Worm (Caenorhabditis elegans) whole organism, young adult: ENCODE results near the gene mrpl-49.

Experiments
- B0019.2 ChIP-seq: fragments of 200-800 bp; sonication (Bioruptor generic); conservative IDR thresholded peaks from 2 replicates; pipeline ENCODE4 v1.3.6; 2022; ENCODE audit warnings: missing genetic modification reagents, missing genetic modification characterization, missing compliant biosample characterization
- B0035.1 ChIP-seq: sonication (generic microtip); optimal IDR thresholded peaks from 2 replicates; lab custom pipeline; 2016; ENCODE audit warnings: missing genetic modification characterization, mild to moderate bottlenecking, missing compliant biosample characterization, missing genotype, missing genetic modification reagents
- C17E4.6 ChIP-seq: fragments of 200-800 bp; sonication (Bioruptor generic); IDR thresholded peaks from 2 replicates; pipeline ENCODE4 v1.3.6; 2022; ENCODE audit warnings: missing genetic modification reagents, missing genetic modification characterization, missing compliant biosample characterization
- D2030.7 ChIP-seq: fragments of 200-800 bp; sonication (Bioruptor generic); IDR thresholded peaks from 2 replicates; pipeline ENCODE4 v1.3.6; 2022; ENCODE audit warnings: missing genetic modification reagents, missing genetic modification characterization, missing compliant biosample characterization
- F10E7.11 ChIP-seq: sonication (generic microtip); optimal IDR thresholded peaks from 2 replicates; lab custom pipeline; 2017; ENCODE audit warnings: mild to moderate bottlenecking, missing genetic modification characterization, moderate library complexity, missing compliant biosample characterization
- F22D6.2 ChIP-seq: sonication (generic microtip); optimal IDR thresholded peaks from 2 replicates; lab custom pipeline; 2016; ENCODE audit warnings: mild to moderate bottlenecking, missing genetic modification characterization, missing compliant biosample characterization
- F33H1.4 ChIP-seq: fragments of 200-800 bp; sonication (Bioruptor generic); IDR thresholded peaks from 2 replicates; pipeline ENCODE4 v1.3.6; 2022; ENCODE audit warnings: missing genetic modification reagents, missing genetic modification characterization, missing compliant biosample characterization
- F37B4.10 ChIP-seq: fragments of 200-800 bp; sonication (Bioruptor generic); IDR thresholded peaks from 2 replicates; pipeline ENCODE4 v1.3.6; 2022; ENCODE audit warnings: missing genetic modification characterization, missing compliant biosample characterization
- K11D2.4 ChIP-seq: fragments of 200-800 bp; sonication (Bioruptor generic); IDR thresholded peaks from 2 replicates; pipeline ENCODE4 v1.3.6; 2022; ENCODE audit warnings: missing genetic modification reagents, missing genetic modification characterization, missing compliant biosample characterization
- T26A5.8 ChIP-seq: sonication (generic microtip); optimal IDR thresholded peaks from 2 replicates; lab custom pipeline; 2016; ENCODE audit warnings: missing genetic modification characterization, missing compliant biosample characterization
- Y53F4B.3 ChIP-seq: fragments of 200-800 bp; sonication (Bioruptor generic); IDR thresholded peaks from 2 replicates; pipeline ENCODE4 v1.3.6; 2022; ENCODE audit warnings: missing genetic modification reagents, missing genetic modification characterization, missing compliant biosample characterization
- Y56A3A.18 ChIP-seq: fragments of 200-800 bp; sonication (Bioruptor generic); IDR thresholded peaks from 2 replicates; pipeline ENCODE4 v1.3.6; 2022; ENCODE audit warnings: missing genetic modification reagents, missing genetic modification characterization, missing compliant biosample characterization
- Y95B8A.8 ChIP-seq: fragments of 200-800 bp; sonication (Bioruptor generic); IDR thresholded peaks from 2 replicates; pipeline ENCODE4 v1.3.6; 2022; ENCODE audit warnings: missing genetic modification reagents, missing genetic modification characterization, missing compliant biosample characterization
- ZK185.1 ChIP-seq: sonication (generic microtip); optimal IDR thresholded peaks from 2 replicates; lab custom pipeline; 2016; ENCODE audit warnings: mild to moderate bottlenecking, missing genetic modification characterization, missing compliant biosample characterization; ENCODE audit not compliant: poor library complexity, severe bottlenecking
- aptf-3 ChIP-seq: fragments of 200-800 bp; sonication (Bioruptor generic); IDR thresholded peaks from 2 replicates; pipeline ENCODE4 v1.3.6; 2022; ENCODE audit warnings: missing genetic modification characterization, missing compliant biosample characterization
- attf-5 ChIP-seq: fragments of 200-800 bp; sonication (Bioruptor generic); optimal IDR thresholded peaks from 2 replicates; lab custom pipeline; 2018; ENCODE audit warnings: mild to moderate bottlenecking, missing genetic modification characterization, missing compliant biosample characterization
- bed-2 ChIP-seq: fragments of 200-800 bp; sonication (Bioruptor generic); IDR thresholded peaks from 2 replicates; pipeline ENCODE4 v1.3.6; 2022; ENCODE audit warnings: missing genetic modification reagents, missing genetic modification characterization, missing compliant biosample characterization
- cebp-2 ChIP-seq: fragments of 200-800 bp; sonication (Bioruptor generic); IDR thresholded peaks from 2 replicates; pipeline ENCODE4 v1.3.6; 2022; ENCODE audit warnings: missing genetic modification characterization, missing compliant biosample characterization
- ceh-27 ChIP-seq: fragments of 200-800 bp; sonication (Bioruptor generic); optimal IDR thresholded peaks from 2 replicates; lab custom pipeline; 2018; ENCODE audit warnings: mild to moderate bottlenecking, missing genetic modification characterization, moderate library complexity, missing compliant biosample characterization
- ceh-40 ChIP-seq: fragments of 200-800 bp; sonication (Bioruptor generic); IDR thresholded peaks from 2 replicates; pipeline ENCODE4 v1.3.6; 2022; ENCODE audit warnings: missing genetic modification characterization, missing compliant biosample characterization
- ceh-91 ChIP-seq: fragments of 200-800 bp; sonication (Bioruptor generic); IDR thresholded peaks from 2 replicates; pipeline ENCODE4 v1.3.6; 2022; ENCODE audit warnings: missing genetic modification reagents, missing genetic modification characterization, missing compliant biosample characterization
- chd-7 ChIP-seq: sonication (generic microtip); optimal IDR thresholded peaks from 2 replicates; lab custom pipeline; 2016; ENCODE audit warnings: mild to moderate bottlenecking, missing genetic modification characterization, moderate library complexity, missing compliant biosample characterization
- egl-18 ChIP-seq: fragments of 200-800 bp; sonication (Bioruptor generic); IDR thresholded peaks from 2 replicates; pipeline ENCODE4 v1.3.6; 2022; ENCODE audit warnings: missing genetic modification reagents, missing genetic modification characterization, missing compliant biosample characterization
- egrh-3 ChIP-seq: fragments of 200-800 bp; sonication (Bioruptor generic); IDR thresholded peaks from 2 replicates; pipeline ENCODE4 v1.3.6; 2022; ENCODE audit warnings: missing genetic modification reagents, missing genetic modification characterization, missing compliant biosample characterization
- ekl-4 ChIP-seq: fragments of 200-800 bp; sonication (Bioruptor generic); IDR thresholded peaks from 2 replicates; pipeline ENCODE4 v1.3.6; 2022; ENCODE audit warnings: missing genetic modification reagents, missing genetic modification characterization, missing compliant biosample characterization
- ets-4 ChIP-seq: fragments of 200-800 bp; sonication (Bioruptor generic); optimal IDR thresholded peaks from 2 replicates; lab custom pipeline; 2018; ENCODE audit warnings: mild to moderate bottlenecking, missing genetic modification characterization, missing compliant biosample characterization
- him-1 ChIP-seq: sonication (generic microtip); optimal IDR thresholded peaks from 2 replicates; lab custom pipeline; 2016; ENCODE audit warnings: missing genotype, missing genetic modification reagents, missing genetic modification characterization, missing compliant biosample characterization
- hlh-12 ChIP-seq: sonication (generic microtip); optimal IDR thresholded peaks from 2 replicates; lab custom pipeline; 2016; ENCODE audit warnings: missing genetic modification characterization, missing compliant biosample characterization
- hlh-26 ChIP-seq: fragments of 200-800 bp; sonication (Bioruptor generic); conservative IDR thresholded peaks from 2 replicates; pipeline ENCODE4 v1.3.6; 2022; ENCODE audit warnings: missing genetic modification reagents, missing genetic modification characterization, missing compliant biosample characterization
- hrde-1 ChIP-seq: sonication (generic microtip); optimal IDR thresholded peaks from 2 replicates; lab custom pipeline; 2016; ENCODE audit warnings: missing genetic modification characterization, mild to moderate bottlenecking, missing compliant biosample characterization, moderate library complexity, missing genotype, missing genetic modification reagents, borderline replicate concordance
- let-526 ChIP-seq: fragments of 200-800 bp; sonication (Bioruptor generic); IDR thresholded peaks from 2 replicates; pipeline ENCODE4 v1.3.6; 2022; ENCODE audit warnings: missing genetic modification reagents, missing genetic modification characterization, missing compliant biosample characterization
- lin-40 ChIP-seq: sonication (generic microtip); optimal IDR thresholded peaks from 2 replicates; lab custom pipeline; 2016; ENCODE audit warnings: missing genetic modification characterization, mild to moderate bottlenecking, missing compliant biosample characterization, missing genotype, missing genetic modification reagents
- madf-6 ChIP-seq: fragments of 200-800 bp; sonication (Bioruptor generic); IDR thresholded peaks from 2 replicates; pipeline ENCODE4 v1.3.6; 2022; ENCODE audit warnings: missing genetic modification reagents, missing genetic modification characterization, missing compliant biosample characterization
- mel-28 ChIP-seq: sonication (generic microtip); optimal IDR thresholded peaks from 2 replicates; lab custom pipeline; 2016; ENCODE audit warnings: borderline replicate concordance, mild to moderate bottlenecking, missing genetic modification characterization, missing compliant biosample characterization
- mxl-1 ChIP-seq: sonication (generic microtip); optimal IDR thresholded peaks from 2 replicates; lab custom pipeline; 2016; ENCODE audit warnings: missing genetic modification characterization, missing compliant biosample characterization
- nfya-2 ChIP-seq: fragments of 200-800 bp; sonication (Bioruptor generic); IDR thresholded peaks from 2 replicates; pipeline ENCODE4 v1.3.6; 2022; ENCODE audit warnings: missing genetic modification reagents, missing genetic modification characterization, missing compliant biosample characterization
- nfyb-1 ChIP-seq: fragments of 200-800 bp; sonication (Bioruptor generic); IDR thresholded peaks from 2 replicates; pipeline ENCODE4 v1.3.6; 2022; ENCODE audit warnings: missing genetic modification reagents, missing genetic modification characterization, missing compliant biosample characterization
- nhr-179 ChIP-seq: sonication (generic microtip); optimal IDR thresholded peaks from 2 replicates; lab custom pipeline; 2016; ENCODE audit warnings: mild to moderate bottlenecking, missing genetic modification characterization, missing compliant biosample characterization
- nhr-80 ChIP-seq: sonication (generic microtip); optimal IDR thresholded peaks from 2 replicates; lab custom pipeline; 2016; ENCODE audit warnings: missing genetic modification characterization, missing compliant biosample characterization
- pha-4 ChIP-seq: fragments of 150-350 bp; sonication (generic microtip); optimal IDR thresholded peaks from 2 replicates; lab custom pipeline; 2014; ENCODE audit warnings: missing biosample characterization, missing genetic modification reagents, missing genetic modification characterization
- rcor-1 ChIP-seq: fragments of 200-800 bp; sonication (Bioruptor generic); IDR thresholded peaks from 2 replicates; pipeline ENCODE4 v1.3.6; 2022; ENCODE audit warnings: missing genetic modification reagents, missing genetic modification characterization, missing compliant biosample characterization
- rpc-1 ChIP-seq, 2 experiments: fragments of 150-350 bp in 1 of 2; sonication (generic microtip) in 1 of 2; optimal IDR thresholded peaks; 2 replicates each; lab custom pipeline; 2014 to 2018; ENCODE audit warnings: missing biosample characterization in 1 of 2, missing genetic modification characterization in 1 of 2, missing genetic modification reagents in 1 of 2, missing genotype in 1 of 2
- snpc-3.4 ChIP-seq: sonication (generic microtip); optimal IDR thresholded peaks from 2 replicates; lab custom pipeline; 2017; ENCODE audit warnings: missing genetic modification characterization, mild to moderate bottlenecking, missing compliant biosample characterization, antibody characterized with exemption, moderate library complexity, missing genotype, missing genetic modification reagents
- unc-62 ChIP-seq: fragments of 150-350 bp; optimal IDR thresholded peaks from 2 replicates; lab custom pipeline; 2014; ENCODE audit warnings: missing biosample characterization, missing genetic modification reagents, missing genetic modification characterization
- xnd-1 ChIP-seq: sonication (generic microtip); optimal IDR thresholded peaks from 2 replicates; lab custom pipeline; 2016; ENCODE audit warnings: missing genotype, missing genetic modification reagents, missing genetic modification characterization, missing compliant biosample characterization
- zfh-2 ChIP-seq: fragments of 200-800 bp; sonication (Bioruptor generic); conservative IDR thresholded peaks from 2 replicates; pipeline ENCODE4 v1.3.6; 2022; ENCODE audit warnings: missing genetic modification reagents, missing genetic modification characterization, missing compliant biosample characterization
- ztf-18 ChIP-seq: sonication (generic microtip); optimal IDR thresholded peaks from 2 replicates; lab custom pipeline; 2016; ENCODE audit warnings: missing genotype, mild to moderate bottlenecking, missing genetic modification characterization, missing compliant biosample characterization
- ztf-26 ChIP-seq: sonication (generic microtip); optimal IDR thresholded peaks from 2 replicates; lab custom pipeline; 2017; ENCODE audit warnings: missing genetic modification characterization, missing compliant biosample characterization
- ztf-28 ChIP-seq: fragments of 200-800 bp; sonication (Bioruptor generic); IDR thresholded peaks from 2 replicates; pipeline ENCODE4 v1.3.6; 2022; ENCODE audit warnings: missing genetic modification reagents, missing genetic modification characterization, missing compliant biosample characterization

The mrpl-49 gene

DNA sequence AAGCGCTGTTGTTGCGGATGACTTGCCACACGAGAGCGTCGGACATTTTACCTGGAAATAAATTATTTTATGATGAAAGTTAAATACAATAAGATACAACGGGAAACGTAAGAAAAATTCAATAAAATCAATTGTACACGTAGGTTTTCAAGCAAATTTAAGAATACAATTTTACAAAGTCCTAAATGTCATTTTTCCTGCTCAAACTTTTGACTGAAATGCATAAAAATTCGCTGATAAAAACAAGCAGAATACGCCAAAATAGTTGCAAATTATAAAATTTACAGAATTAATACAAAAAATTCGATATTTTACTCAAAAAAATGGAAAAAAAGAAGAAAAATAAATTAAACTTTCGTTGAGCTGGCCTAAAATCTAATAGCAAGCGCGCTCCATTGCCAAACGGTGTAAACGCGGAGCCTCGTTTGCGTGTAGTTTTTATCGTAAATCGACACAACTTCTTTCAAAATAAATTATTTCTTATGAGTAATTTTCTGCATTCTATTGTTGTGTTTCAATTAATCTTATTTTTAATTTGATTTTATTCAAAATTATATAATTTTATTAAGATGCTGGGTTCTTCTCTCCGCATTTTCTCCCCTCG is at the start of gene mrpl-49, which contains the start of gene rpl-28:
Gene mrpl-49 (plus strand): TSS at position 570 of the 604 bp plus-strand sequence.
Gene rpl-28 (minus strand): TSS at position 51 of the 604 bp plus-strand sequence.
- TF ChIP-seq rcor-1 (no peak), ets-4 (GFP tag; lab: Kevin White, UChicago) (no peak), D2030.7 (peak; percentile 42; the same call in 1 of the 2 replicates), nhr-179 (tag; lab: Kevin White, UChicago) (no peak), hlh-26 (GFP tag; lab: Robert Waterston, UW) (no peak), lin-40 (tag; lab: Kevin White, UChicago) (peak; percentile 57), B0035.1 (tag; lab: Kevin White, UChicago) (no peak), chd-7 (tag; lab: Kevin White, UChicago) (no peak), ztf-18 (tag; lab: Kevin White, UChicago) (peak; percentile 40), C17E4.6 (GFP tag; lab: Robert Waterston, UW) (no peak), Y53F4B.3 (GFP tag; lab: Robert Waterston, UW) (no peak), egrh-3 (GFP tag; lab: Robert Waterston, UW) (no peak), bed-2 (GFP tag; lab: Robert Waterston, UW) (no peak), mxl-1 (tag; lab: Kevin White, UChicago) (no peak), F33H1.4 (peak; percentile 46; the same call in 1 of the 2 replicates), aptf-3 (GFP tag; lab: Robert Waterston, UW) (no peak), F37B4.10 (GFP tag; lab: Robert Waterston, UW) (no peak), Y56A3A.18 (GFP tag; lab: Robert Waterston, UW) (no peak), him-1 (tag; lab: Kevin White, UChicago) (no peak), B0019.2 (0 out of 2 replicates have a peak, but pooled peaks have one; percentile 25), attf-5 (peak; percentile 95), ceh-91 (GFP tag; lab: Robert Waterston, UW) (peak; percentile 64; the same call in 1 of the 2 replicates), hrde-1 (tag; lab: Kevin White, UChicago) (no peak), pha-4 (tag; lab: Kevin White, UChicago) (no peak), zfh-2 (no peak), K11D2.4 (GFP tag; lab: Robert Waterston, UW) (no peak), rpc-1 (optimal IDR thresholded peaks at IDR 0.05; lab: Kevin White, UChicago) (no peak), rpc-1 (tag; optimal IDR thresholded peaks at IDR 0.05; lab: Kevin White, UChicago) (no peak), ceh-27 (GFP tag; lab: Kevin White, UChicago) (peak; percentile 34), mel-28 (tag; lab: Kevin White, UChicago) (no peak), nfyb-1 (GFP tag; lab: Robert Waterston, UW) (no peak), unc-62 (GFP tag; lab: Kevin White, UChicago) (no peak), xnd-1 (no peak), snpc-3.4 (no peak), madf-6 (GFP tag; lab: Robert Waterston, UW) (no peak), ZK185.1 (tag; lab: Kevin White, UChicago) (peak; percentile 44), nfya-2 (GFP tag; lab: Robert Waterston, UW) (no peak), hlh-12 (tag; lab: Kevin White, UChicago) (no peak), egl-18 (GFP tag; lab: Robert Waterston, UW) (no peak), ztf-26 (tag; lab: Kevin White, UChicago) (peak; percentile 21), ekl-4 (0 out of 2 replicates have a peak, but pooled peaks have one; percentile 34), F22D6.2 (tag; lab: Kevin White, UChicago) (no peak), Y95B8A.8 (GFP tag; lab: Robert Waterston, UW) (no peak), cebp-2 (no peak), ceh-40 (GFP tag; lab: Robert Waterston, UW) (no peak), ztf-28 (GFP tag; lab: Robert Waterston, UW) (no peak), let-526 (GFP tag; lab: Robert Waterston, UW) (no peak), F10E7.11 (tag; lab: Kevin White, UChicago) (no peak), nhr-80 (tag; lab: Kevin White, UChicago) (peak; percentile 59), T26A5.8 (tag; lab: Kevin White, UChicago) (no peak)
